Worm (Caenorhabditis elegans): ENCODE data around the gene flp-23.

- TF ChIP-seq blmp-1 (tag; optimal IDR thresholded peaks at IDR 0.05) (no peak), nhr-237 (tag; optimal IDR thresholded peaks at IDR 0.05) (no peak), ztf-11 (tag; optimal IDR thresholded peaks at IDR 0.05) (no peak), unc-39 (tag; optimal IDR thresholded peaks at IDR 0.05) (no peak)
These were observed 39.1 kb downstream of the flp-23 start, which contains the start of gene B0303.4 for ce11 chrIII:8689655-8690054.
